Worm (Caenorhabditis elegans) whole organism, L4 larva: ENCODE data around the gene M110.7.

Experiments used
- R02D3.7 ChIP-seq: fragments of 150-350 bp; sonication (generic microtip); optimal IDR thresholded peaks from 3 replicates; lab custom pipeline; 2014; ENCODE audit warnings: missing biosample characterization, missing genetic modification characterization
- lin-13 ChIP-seq: fragments of 150-350 bp; optimal IDR thresholded peaks from 2 replicates; lab custom pipeline; 2014; ENCODE audit warnings: missing biosample characterization, missing genetic modification reagents, missing genetic modification characterization
- lin-15B ChIP-seq: fragments of 150-350 bp; sonication (generic microtip); optimal IDR thresholded peaks from 3 replicates; lab custom pipeline; 2014; ENCODE audit warnings: missing biosample characterization, missing genetic modification characterization
- pha-4 ChIP-seq, 2 experiments: fragments of 150-350 bp in 1 of 2; fragments of 200-800 bp in 1 of 2; sonication (Bioruptor generic) in 1 of 2; IDR thresholded peaks in 1 of 2; optimal IDR thresholded peaks in 1 of 2; 2 replicates each; pipeline versions ENCODE4 v1.3.6 to Lab custom; 2014 to 2022; ENCODE audit warnings: missing genetic modification characterization in 2 of 2, missing genetic modification reagents in 2 of 2, missing biosample characterization in 1 of 2, missing compliant biosample characterization in 1 of 2
- snpc-4 ChIP-seq: fragments of 150-350 bp; optimal IDR thresholded peaks from 2 replicates; lab custom pipeline; 2014; ENCODE audit warnings: missing biosample characterization, missing genetic modification characterization

- TF ChIP-seq lin-13 (GFP tag; lab: Kevin White, UChicago) (no peak), lin-15B (no peak), snpc-4 (no peak), R02D3.7 (tag; lab: Kevin White, UChicago) (no peak), pha-4 (GFP tag; IDR thresholded peaks at IDR 0.05; lab: Robert Waterston, UW) (no peak), pha-4 (tag; optimal IDR thresholded peaks at IDR 0.05; lab: Kevin White, UChicago) (no peak)
Observed at ce11 chrII:8222309-8223065, 10.1 kb upstream of the M110.7 start, which contains the start of gene dab-1.
